Worm (Caenorhabditis elegans) whole organism, midembryonic: ENCODE measurements around the gene AH6.17.

Experiments
- T22C8.4 ChIP-seq: fragments of 200-800 bp; sonication (Bioruptor generic); IDR thresholded peaks from 2 replicates; pipeline ENCODE4 v1.3.6; 2022; ENCODE audit warnings: missing genetic modification characterization, missing compliant biosample characterization
- cog-1 ChIP-seq: sonication (generic microtip); optimal IDR thresholded peaks from 2 replicates; lab custom pipeline; 2016; ENCODE audit warnings: missing genetic modification characterization, missing compliant biosample characterization
- klf-2 ChIP-seq: fragments of 200-800 bp; sonication (Bioruptor generic); conservative IDR thresholded peaks from 2 replicates; pipeline ENCODE4 v1.3.6; 2022; ENCODE audit warnings: missing genetic modification reagents, missing genetic modification characterization, missing compliant biosample characterization
- ref-1 ChIP-seq: fragments of 200-800 bp; sonication (Bioruptor generic); conservative IDR thresholded peaks from 2 replicates; pipeline ENCODE4 v1.3.6; 2022; ENCODE audit warnings: missing genetic modification reagents, missing genetic modification characterization, missing compliant biosample characterization
- tab-1 ChIP-seq: fragments of 200-800 bp; sonication (Bioruptor generic); IDR thresholded peaks from 2 replicates; pipeline ENCODE4 v1.3.6; 2022; ENCODE audit warnings: missing genetic modification characterization, missing compliant biosample characterization
- ztf-23 ChIP-seq: fragments of 200-800 bp; sonication (Bioruptor generic); IDR thresholded peaks from 2 replicates; pipeline ENCODE4 v1.3.6; 2022; ENCODE audit warnings: missing genetic modification reagents, missing genetic modification characterization, missing compliant biosample characterization

DNA sequence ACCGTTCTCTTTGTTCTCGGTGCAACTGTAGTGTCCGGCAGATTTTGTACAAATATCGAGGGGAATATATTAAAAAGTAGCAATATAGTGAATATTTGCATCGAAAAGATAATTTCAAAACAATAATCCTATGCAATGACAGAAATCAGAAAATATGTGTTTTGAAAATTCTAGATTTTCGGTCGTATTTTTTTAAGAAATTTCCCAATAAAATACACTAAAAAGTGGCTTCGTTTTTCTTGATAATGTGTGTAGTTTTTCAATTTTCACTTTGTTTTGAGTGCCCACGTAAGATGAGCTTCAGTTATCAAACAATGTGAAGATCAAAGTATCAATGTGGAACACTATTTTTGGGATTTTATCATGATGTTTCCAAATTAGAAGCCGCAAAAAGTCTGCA, 6.1 kb upstream of the AH6.17 start, which contains the start of gene gcy-1:
- TF ChIP-seq ref-1: no peak
- TF ChIP-seq klf-2 (GFP tag; lab: Robert Waterston, UW): no peak
- TF ChIP-seq ztf-23 (GFP tag; lab: Robert Waterston, UW): no peak
- TF ChIP-seq tab-1 (GFP tag; lab: Robert Waterston, UW): no peak
- TF ChIP-seq cog-1 (tag; lab: Kevin White, UChicago): no peak
- TF ChIP-seq T22C8.4 (GFP tag; lab: Robert Waterston, UW): no peak
